Fruit fly (Drosophila melanogaster) whole organism, prepupa: ENCODE data around the gene Septin4.
A peak's percentile ranks its signal among the peaks of the same experiment; 100 is the strongest.

ENCODE experiments used
- Blimp-1 ChIP-seq: fragments of 200-800 bp; sonication (Bioruptor generic); optimal IDR thresholded peaks from 3 replicates; lab custom pipeline; 2017; ENCODE audit warnings: missing biosample characterization, missing genetic modification characterization, mild to moderate bottlenecking, moderate library complexity, missing genetic modification reagents
- CG10631 ChIP-seq: fragments of 200-800 bp; sonication (Bioruptor generic); optimal IDR thresholded peaks from 2 replicates; lab custom pipeline; 2016; ENCODE audit warnings: missing biosample characterization, missing genetic modification characterization
- CG11902 ChIP-seq: fragments of 200-800 bp; sonication (Bioruptor generic); optimal IDR thresholded peaks from 3 replicates; lab custom pipeline; 2016; ENCODE audit warnings: missing biosample characterization, missing genetic modification characterization
- CG15336 ChIP-seq: fragments of 200-800 bp; sonication (Bioruptor generic); IDR thresholded peaks from 2 replicates; pipeline ENCODE4 v1.3.6; 2022; ENCODE audit warnings: missing biosample characterization, missing genetic modification characterization
- CG16779 ChIP-seq: fragments of 200-800 bp; sonication (Bioruptor generic); optimal IDR thresholded peaks from 3 replicates; lab custom pipeline; 2017; ENCODE audit warnings: missing biosample characterization, mild to moderate bottlenecking, missing genetic modification characterization
- CG3032 ChIP-seq: fragments of 200-800 bp; optimal IDR thresholded peaks from 2 replicates; lab custom pipeline; 2019; ENCODE audit warnings: missing biosample characterization, mild to moderate bottlenecking, missing genetic modification characterization, moderate library complexity
- CG32006 ChIP-seq: fragments of 200-800 bp; sonication (Bioruptor generic); optimal IDR thresholded peaks from 3 replicates; lab custom pipeline; 2017; ENCODE audit warnings: missing biosample characterization, mild to moderate bottlenecking, missing genetic modification characterization
- CG34406 ChIP-seq: fragments of 200-800 bp; sonication (Bioruptor generic); optimal IDR thresholded peaks from 3 replicates; lab custom pipeline; 2016; ENCODE audit warnings: missing biosample characterization, missing genetic modification characterization
- CG3919 ChIP-seq: fragments of 200-800 bp; sonication (Bioruptor generic); optimal IDR thresholded peaks from 3 replicates; lab custom pipeline; 2016; ENCODE audit warnings: missing biosample characterization, missing genetic modification characterization
- CG4318 ChIP-seq: fragments of 200-800 bp; sonication (Bioruptor generic); optimal IDR thresholded peaks from 3 replicates; lab custom pipeline; 2017; ENCODE audit warnings: missing biosample characterization, mild to moderate bottlenecking, missing genetic modification characterization
- CG6163 ChIP-seq: fragments of 200-800 bp; sonication (Bioruptor generic); IDR thresholded peaks from 3 replicates; pipeline ENCODE4 v1.3.6; 2022; ENCODE audit warnings: missing biosample characterization, missing genetic modification characterization
- CG6276 ChIP-seq: fragments of 200-800 bp; sonication (Bioruptor generic); optimal IDR thresholded peaks from 2 replicates; lab custom pipeline; 2017; ENCODE audit warnings: missing biosample characterization, mild to moderate bottlenecking, missing genetic modification characterization
- CG6792 ChIP-seq: fragments of 200-800 bp; sonication (Bioruptor generic); optimal IDR thresholded peaks from 3 replicates; lab custom pipeline; 2016; ENCODE audit warnings: missing biosample characterization, missing genetic modification characterization
- CG6854 ChIP-seq: fragments of 200-800 bp; sonication (Bioruptor generic); optimal IDR thresholded peaks from 2 replicates; lab custom pipeline; 2017; ENCODE audit warnings: missing biosample characterization, mild to moderate bottlenecking, missing genetic modification characterization
- CG7368 ChIP-seq: fragments of 200-800 bp; sonication (Bioruptor generic); optimal IDR thresholded peaks from 3 replicates; lab custom pipeline; 2016; ENCODE audit warnings: missing biosample characterization, missing genetic modification characterization
- CG8119 ChIP-seq: fragments of 200-800 bp; sonication (Bioruptor generic); IDR thresholded peaks from 3 replicates; pipeline ENCODE4 v1.3.6; 2022; ENCODE audit warnings: missing biosample characterization, missing genetic modification characterization
- CG8632 ChIP-seq: fragments of 200-800 bp; sonication (Bioruptor generic); optimal IDR thresholded peaks from 3 replicates; lab custom pipeline; 2016; ENCODE audit warnings: missing biosample characterization, missing genetic modification characterization
- CG9139 ChIP-seq: fragments of 200-800 bp; sonication (Bioruptor generic); optimal IDR thresholded peaks from 3 replicates; lab custom pipeline; 2017; ENCODE audit warnings: missing biosample characterization, mild to moderate bottlenecking, missing genetic modification characterization
- Eip75B ChIP-seq: fragments of 200-800 bp; sonication (Bioruptor generic); optimal IDR thresholded peaks from 3 replicates; lab custom pipeline; 2016; ENCODE audit warnings: missing biosample characterization, missing genetic modification characterization
- Ets96B ChIP-seq: fragments of 200-800 bp; optimal IDR thresholded peaks from 2 replicates; lab custom pipeline; 2019; ENCODE audit warnings: missing biosample characterization, mild to moderate bottlenecking, missing genetic modification characterization, moderate library complexity
- Gug ChIP-seq: fragments of 200-800 bp; sonication (Bioruptor generic); IDR thresholded peaks from 2 replicates; pipeline ENCODE4 v1.3.6; 2022; ENCODE audit warnings: missing biosample characterization, missing genetic modification characterization
- Hr38 ChIP-seq: sonication (Bioruptor generic); optimal IDR thresholded peaks from 2 replicates; lab custom pipeline; 2016; ENCODE audit warnings: missing biosample characterization, missing genetic modification characterization
- Hr39 ChIP-seq: fragments of 200-800 bp; sonication (Bioruptor generic); optimal IDR thresholded peaks from 2 replicates; lab custom pipeline; 2016; ENCODE audit warnings: missing biosample characterization, missing genetic modification characterization
- Hr4 ChIP-seq: fragments of 200-800 bp; sonication (Bioruptor generic); optimal IDR thresholded peaks from 3 replicates; lab custom pipeline; 2016; ENCODE audit warnings: missing biosample characterization, missing genetic modification characterization
- Lpt ChIP-seq: fragments of 200-800 bp; sonication (Bioruptor generic); optimal IDR thresholded peaks from 3 replicates; lab custom pipeline; 2016; ENCODE audit warnings: missing biosample characterization, missing genetic modification characterization
- Sox102F ChIP-seq: fragments of 200-800 bp; sonication (Bioruptor generic); optimal IDR thresholded peaks from 2 replicates; lab custom pipeline; 2016; ENCODE audit warnings: missing biosample characterization, mild to moderate bottlenecking, missing genetic modification characterization
- Sox14 ChIP-seq: fragments of 200-800 bp; sonication (Bioruptor generic); optimal IDR thresholded peaks from 3 replicates; lab custom pipeline; 2016; ENCODE audit warnings: missing biosample characterization, missing genetic modification characterization
- Sox15 ChIP-seq: fragments of 200-800 bp; sonication (Bioruptor generic); optimal IDR thresholded peaks from 3 replicates; lab custom pipeline; 2016; ENCODE audit warnings: missing biosample characterization, missing genetic modification characterization
- acj6 ChIP-seq: fragments of 200-800 bp; sonication (Bioruptor generic); optimal IDR thresholded peaks from 3 replicates; lab custom pipeline; 2016; ENCODE audit warnings: missing biosample characterization, missing genetic modification characterization
- cyc ChIP-seq: fragments of 200-800 bp; sonication (Bioruptor generic); optimal IDR thresholded peaks from 3 replicates; lab custom pipeline; 2016; ENCODE audit warnings: missing biosample characterization, missing genetic modification characterization
- dac ChIP-seq: fragments of 200-800 bp; sonication (Bioruptor generic); optimal IDR thresholded peaks from 2 replicates; lab custom pipeline; 2017; ENCODE audit warnings: missing biosample characterization, mild to moderate bottlenecking, missing genetic modification characterization
- dsx ChIP-seq: fragments of 200-800 bp; optimal IDR thresholded peaks from 3 replicates; lab custom pipeline; 2019; ENCODE audit warnings: missing biosample characterization, mild to moderate bottlenecking, missing genetic modification characterization, moderate library complexity; ENCODE audit not compliant: poor library complexity, severe bottlenecking
- eg ChIP-seq: fragments of 200-800 bp; sonication (Bioruptor generic); IDR thresholded peaks from 3 replicates; pipeline ENCODE4 v1.3.6; 2022; ENCODE audit warnings: missing biosample characterization, missing genetic modification characterization
- fd59A ChIP-seq: fragments of 200-800 bp; sonication (Bioruptor generic); optimal IDR thresholded peaks from 2 replicates; lab custom pipeline; 2017; ENCODE audit warnings: missing biosample characterization, mild to moderate bottlenecking, missing genetic modification characterization, missing genetic modification reagents
- fkh ChIP-seq: fragments of 200-800 bp; sonication (Bioruptor generic); optimal IDR thresholded peaks from 3 replicates; lab custom pipeline; 2017; ENCODE audit warnings: missing biosample characterization, mild to moderate bottlenecking, missing genetic modification characterization, moderate library complexity
- net ChIP-seq: fragments of 200-800 bp; sonication (Bioruptor generic); optimal IDR thresholded peaks from 3 replicates; lab custom pipeline; 2016; ENCODE audit warnings: missing biosample characterization, missing genetic modification characterization
- salr ChIP-seq, 2 experiments: fragments of 200-800 bp; sonication (Bioruptor generic); optimal IDR thresholded peaks; 3 replicates each; lab custom pipeline; 2016 to 2018; ENCODE audit warnings: missing biosample characterization in 2 of 2, missing genetic modification characterization in 2 of 2, mild to moderate bottlenecking in 1 of 2
- spab ChIP-seq: fragments of 200-800 bp; sonication (Bioruptor generic); optimal IDR thresholded peaks from 2 replicates; lab custom pipeline; 2017; ENCODE audit warnings: missing biosample characterization, mild to moderate bottlenecking, missing genetic modification characterization, missing genetic modification reagents
- ss ChIP-seq, 2 experiments: fragments of 200-800 bp; sonication (Bioruptor generic); optimal IDR thresholded peaks; 2 replicates in 1 of 2; 3 replicates in 1 of 2; lab custom pipeline; 2017 to 2018; ENCODE audit warnings: mild to moderate bottlenecking in 2 of 2, missing biosample characterization in 2 of 2, missing genetic modification characterization in 2 of 2, moderate library complexity in 1 of 2
- svp ChIP-seq: fragments of 200-800 bp; sonication (Bioruptor generic); peaks from one replicate; lab custom pipeline; 2016; ENCODE audit warnings: missing biosample characterization, missing genetic modification characterization
- topi ChIP-seq: fragments of 200-800 bp; sonication (Bioruptor generic); optimal IDR thresholded peaks from 3 replicates; lab custom pipeline; 2016; ENCODE audit warnings: missing biosample characterization, missing genetic modification characterization
- vri ChIP-seq: fragments of 200-800 bp; sonication (Bioruptor generic); optimal IDR thresholded peaks from 3 replicates; lab custom pipeline; 2016; ENCODE audit warnings: missing biosample characterization, mild to moderate bottlenecking, missing genetic modification characterization

Gene Septin4

DNA sequence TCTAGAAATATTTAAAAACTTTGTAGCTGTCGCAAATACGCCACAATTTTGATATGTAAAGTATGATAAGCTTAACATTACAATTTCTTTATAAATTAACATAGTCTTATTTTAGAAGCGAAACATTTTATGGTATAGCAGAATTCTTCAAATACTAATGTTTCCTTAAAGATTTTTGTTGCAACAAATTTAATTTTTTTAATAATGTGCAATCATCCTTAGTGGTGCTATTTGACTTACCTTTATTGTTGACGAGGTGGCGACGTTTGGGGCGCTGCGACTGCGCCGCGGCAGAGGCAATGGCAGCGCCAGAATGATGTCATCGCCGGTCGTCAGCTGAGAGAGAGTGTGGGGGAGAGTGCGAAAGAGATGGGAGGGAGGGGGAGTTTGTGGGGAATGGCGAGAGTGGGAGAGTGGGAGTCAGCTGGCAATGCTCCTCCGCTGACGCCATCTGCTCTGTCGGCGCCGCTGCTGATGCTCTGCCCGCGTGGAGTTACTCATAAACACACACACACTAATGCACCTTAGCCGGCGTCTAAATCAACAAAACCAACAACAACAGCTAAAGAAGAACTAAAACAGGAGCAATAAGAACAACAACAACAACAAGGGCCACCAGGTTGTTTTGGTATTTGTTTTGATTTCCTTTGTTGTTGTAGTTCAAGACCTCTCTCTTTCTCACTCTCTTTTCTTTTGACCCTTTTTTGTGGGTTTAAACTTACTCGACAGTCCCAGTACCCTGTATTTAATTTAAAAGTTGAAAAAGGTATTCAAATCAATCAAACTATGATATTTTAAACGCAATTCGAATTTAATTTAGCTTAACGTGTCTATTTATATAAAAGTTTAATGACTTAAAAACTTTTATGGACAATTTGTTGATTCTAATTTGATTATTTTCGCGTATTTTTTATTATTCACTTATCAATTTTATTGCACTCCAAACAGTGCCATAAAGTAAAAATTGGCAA lies 28.5 kb upstream of the Septin4 start (continued):
- TF ChIP-seq CG7368 (no peak), dsx (GFP tag; lab: Kevin White, UChicago) (no peak), Eip75B (peak; percentile 27), Hr39 (peak; percentile 69), CG15336 (GFP tag; lab: Robert Waterston, UW) (peak; percentile 83), salr (GFP tag; optimal IDR thresholded peaks at IDR 0.05; lab: Kevin White, UChicago) (peak; percentile 36 to 56), acj6 (peak; percentile 65), CG3919 (GFP tag; lab: Kevin White, UChicago) (peak; percentile 45), CG6792 (GFP tag; lab: Kevin White, UChicago) (peak; percentile 67), fkh (GFP tag; lab: Kevin White, UChicago) (peak; percentile 26), eg (GFP tag; lab: Robert Waterston, UW) (peak; percentile 72), CG8632 (GFP tag; lab: Kevin White, UChicago) (peak; percentile 66), CG8119 (GFP tag; lab: Robert Waterston, UW) (peak; percentile 85), spab (GFP tag; lab: Kevin White, UChicago) (peak; percentile 59), Gug (GFP tag; lab: Robert Waterston, UW) (peak; percentile 42), CG16779 (tag; lab: Kevin White, UChicago) (no peak), Hr4 (peak; percentile 74), CG6163 (GFP tag; lab: Robert Waterston, UW) (peak; percentile 57; the same call in 2 of the 3 replicates), CG9139 (GFP tag; lab: Kevin White, UChicago) (peak; percentile 87), CG11902 (GFP tag; lab: Kevin White, UChicago) (no peak), Sox15 (GFP tag; lab: Kevin White, UChicago) (peak; percentile 34), Lpt (GFP tag; lab: Kevin White, UChicago) (peak; percentile 5), CG10631 (GFP tag; lab: Kevin White, UChicago) (peak; percentile 56), cyc (GFP tag; lab: Kevin White, UChicago) (peak; percentile 50), CG3032 (peak; percentile 67), topi (GFP tag; lab: Kevin White, UChicago) (peak; percentile 73), Blimp-1 (GFP tag; lab: Kevin White, UChicago) (peak; percentile 16), Sox102F (GFP tag; lab: Kevin White, UChicago) (peak; percentile 74), ss (GFP tag; optimal IDR thresholded peaks at IDR 0.05; lab: Kevin White, UChicago) (peak; percentile 73 to 78), fd59A (GFP tag; lab: Kevin White, UChicago) (peak; percentile 20), Ets96B (tag; lab: Kevin White, UChicago) (peak; percentile 67), Sox14 (peak; percentile 59), CG4318 (GFP tag; lab: Kevin White, UChicago) (peak; percentile 68), CG6276 (GFP tag; lab: Kevin White, UChicago) (peak; percentile 66), Hr38 (GFP tag; lab: Kevin White, UChicago) (no peak), CG6854 (GFP tag; lab: Kevin White, UChicago) (peak; percentile 4), CG32006 (peak; percentile 82), dac (GFP tag; lab: Kevin White, UChicago) (peak; percentile 55)
- TF ChIP-seq, all 60 proteins: peak for 52

DNA sequence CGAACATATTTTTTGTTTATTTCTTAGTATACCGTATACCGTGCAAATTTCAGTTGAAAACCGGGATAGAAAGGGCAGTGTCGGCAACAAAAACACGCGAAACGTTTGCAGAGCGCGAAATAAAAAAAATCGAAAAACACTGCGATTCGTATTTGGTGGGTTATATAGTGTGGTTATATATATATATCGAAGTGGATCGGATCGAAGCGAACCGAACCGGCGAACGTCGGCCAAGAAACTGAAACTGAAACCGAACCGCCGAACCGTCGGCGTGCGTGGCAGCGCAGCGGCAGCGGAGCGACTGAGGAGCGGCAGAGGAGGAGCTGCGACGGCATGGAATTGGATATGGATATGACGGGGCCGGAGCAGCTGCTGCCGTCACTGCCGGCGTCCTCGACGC lies 26.2 kb upstream of the Septin4 start, which contains the start of the genes CG32572 and CG34325:
Gene CG32572, plus strand, starts transcription at position 16 of the 400 bp plus-strand sequence.
Gene CG34325, minus strand, starts transcription at position 244 of the 400 bp plus-strand sequence.
- TF ChIP-seq Blimp-1 (GFP tag; lab: Kevin White, UChicago) (no peak), fd59A (GFP tag; lab: Kevin White, UChicago) (no peak), dsx (GFP tag; lab: Kevin White, UChicago) (no peak), salr (GFP tag; optimal IDR thresholded peaks at IDR 0.05; lab: Kevin White, UChicago) (no peak), CG4318 (GFP tag; lab: Kevin White, UChicago) (no peak), vri (GFP tag; lab: Kevin White, UChicago) (peak; percentile 21), net (GFP tag; lab: Kevin White, UChicago) (no peak), CG34406 (GFP tag; lab: Kevin White, UChicago) (no peak), svp (GFP tag; lab: Kevin White, UChicago) (peak; percentile 64)
